5 fruit fly cellular contexts compared by ENCODE assay signal in genomic region chr3R:11859534-11860254, dm6.
TF ChIP-seq lines count a peak whose summit lies in the region.

No protein-coding gene starts in this region.

- no peak for TF ChIP-seq CTCF in whole organism, embryonic (GFP tag; optimal IDR thresholded peaks at IDR 0.05; lab: Kevin White, UChicago)

TF ChIP-seq in whole organism, 6 proteins besides CTCF, POLR2A, EP300 and RAD21:
- TF ChIP-seq psq (optimal IDR thresholded peaks at IDR 0.05; lab: Kevin White, UChicago), result no peak
- no peak for TF ChIP-seq Dll (optimal IDR thresholded peaks at IDR 0.05; lab: Kevin White, UChicago)
- TF ChIP-seq pan (optimal IDR thresholded peaks at IDR 0.05; lab: Kevin White, UChicago), result peak; percentile 90

TF ChIP-seq in whole organism, embryonic, 481 proteins besides CTCF, POLR2A, EP300 and RAD21:
- peak in 1 of 2 experiments; percentile 41 for TF ChIP-seq bsh (GFP tag; optimal IDR thresholded peaks at IDR 0.05; lab: Kevin White, UChicago)
- no peak for TF ChIP-seq otp (GFP tag; IDR thresholded peaks at IDR 0.05; lab: Robert Waterston, UW)
- TF ChIP-seq nom (GFP tag; optimal IDR thresholded peaks at IDR 0.05; lab: Kevin White, UChicago), result peak; percentile 63

TF ChIP-seq in whole organism, prepupa, 60 proteins besides CTCF, POLR2A, EP300 and RAD21 (continues in another document):
- peak; percentile 30 for TF ChIP-seq OdsH (GFP tag; optimal IDR thresholded peaks at IDR 0.05; lab: Kevin White, UChicago)
- peak; percentile 52 for TF ChIP-seq acj6 (GFP tag; optimal IDR thresholded peaks at IDR 0.05; lab: Kevin White, UChicago)
- TF ChIP-seq Sox102F (GFP tag; optimal IDR thresholded peaks at IDR 0.05; lab: Kevin White, UChicago), result peak; percentile 17
- no peak for TF ChIP-seq Blimp-1 (GFP tag; optimal IDR thresholded peaks at IDR 0.05; lab: Kevin White, UChicago)
- TF ChIP-seq fkh (GFP tag; optimal IDR thresholded peaks at IDR 0.05; lab: Kevin White, UChicago), result no peak
- TF ChIP-seq CG15336 (GFP tag; IDR thresholded peaks at IDR 0.05; lab: Robert Waterston, UW), result no peak
- no peak for TF ChIP-seq net (GFP tag; optimal IDR thresholded peaks at IDR 0.05; lab: Kevin White, UChicago)
- peak; percentile 70 for TF ChIP-seq Met (GFP tag; optimal IDR thresholded peaks at IDR 0.05; lab: Kevin White, UChicago)
- TF ChIP-seq lz (GFP tag; optimal IDR thresholded peaks at IDR 0.05; lab: Kevin White, UChicago), result peak; percentile 59
- TF ChIP-seq Gug (GFP tag; IDR thresholded peaks at IDR 0.05; lab: Robert Waterston, UW), result no peak
- TF ChIP-seq Hr39 (GFP tag; optimal IDR thresholded peaks at IDR 0.05; lab: Kevin White, UChicago), result peak; percentile 63
- peak; percentile 62 for TF ChIP-seq cyc (GFP tag; optimal IDR thresholded peaks at IDR 0.05; lab: Kevin White, UChicago)
- TF ChIP-seq dsx (GFP tag; optimal IDR thresholded peaks at IDR 0.05; lab: Kevin White, UChicago; ENCODE audit: poor library complexity, severe bottlenecking), result peak; percentile 4
- no peak for TF ChIP-seq spab (GFP tag; optimal IDR thresholded peaks at IDR 0.05; lab: Kevin White, UChicago)
- TF ChIP-seq CG11294 (GFP tag; IDR thresholded peaks at IDR 0.05; lab: Robert Waterston, UW), result no peak
- TF ChIP-seq CG8632 (GFP tag; optimal IDR thresholded peaks at IDR 0.05; lab: Kevin White, UChicago), result peak; percentile 44
- peak in 1 of 2 experiments; percentile 28 for TF ChIP-seq salr (GFP tag; optimal IDR thresholded peaks at IDR 0.05; lab: Kevin White, UChicago)
- TF ChIP-seq Ets96B (tag; optimal IDR thresholded peaks at IDR 0.05; lab: Kevin White, UChicago), result no peak
- no peak for TF ChIP-seq CG32006 (GFP tag; optimal IDR thresholded peaks at IDR 0.05; lab: Kevin White, UChicago)
- peak; percentile 67 for TF ChIP-seq Eip75B (GFP tag; optimal IDR thresholded peaks at IDR 0.05; lab: Kevin White, UChicago)
- no peak for TF ChIP-seq CG4318 (GFP tag; optimal IDR thresholded peaks at IDR 0.05; lab: Kevin White, UChicago)
- TF ChIP-seq CG10631 (GFP tag; optimal IDR thresholded peaks at IDR 0.05; lab: Kevin White, UChicago), result peak; percentile 45
- TF ChIP-seq pdm3 (GFP tag; optimal IDR thresholded peaks at IDR 0.05; lab: Kevin White, UChicago), result peak; percentile 63
- no peak for TF ChIP-seq Eip93F (GFP tag; optimal IDR thresholded peaks at IDR 0.05; lab: Kevin White, UChicago)
- peak; percentile 0 for TF ChIP-seq fd59A (GFP tag; optimal IDR thresholded peaks at IDR 0.05; lab: Kevin White, UChicago)
- peak; percentile 39 for TF ChIP-seq Sox14 (GFP tag; optimal IDR thresholded peaks at IDR 0.05; lab: Kevin White, UChicago)
- TF ChIP-seq CG6808 (GFP tag; optimal IDR thresholded peaks at IDR 0.05; lab: Kevin White, UChicago), result peak; percentile 46
- TF ChIP-seq svp (GFP tag; lab: Kevin White, UChicago), result peak; percentile 81
- peak; percentile 26 for TF ChIP-seq achi (GFP tag; optimal IDR thresholded peaks at IDR 0.05; lab: Kevin White, UChicago)

TF ChIP-seq in whole organism, pupa, 21 proteins besides CTCF, POLR2A, EP300 and RAD21:
- TF ChIP-seq CG4496 (GFP tag; IDR thresholded peaks at IDR 0.05; lab: Robert Waterston, UW) (0 out of 3 replicates have a peak, but pooled peaks have one; percentile 35), CG13204 (GFP tag; optimal IDR thresholded peaks at IDR 0.05; lab: Kevin White, UChicago) (peak; percentile 30), CG15710 (tag; optimal IDR thresholded peaks at IDR 0.05; lab: Kevin White, UChicago) (peak; percentile 33), D1 (tag; optimal IDR thresholded peaks at IDR 0.05; lab: Kevin White, UChicago) (no peak), CG17806 (tag; optimal IDR thresholded peaks at IDR 0.05; lab: Kevin White, UChicago) (peak; percentile 15), Snoo (tag; optimal IDR thresholded peaks at IDR 0.05; lab: Kevin White, UChicago) (peak; percentile 27), Pif1A (GFP tag; optimal IDR thresholded peaks at IDR 0.05; lab: Kevin White, UChicago) (no peak), CG12605 (GFP tag; IDR thresholded peaks at IDR 0.05; lab: Robert Waterston, UW) (peak; percentile 23; the same call in 1 of the 2 replicates), CG14655 (GFP tag; optimal IDR thresholded peaks at IDR 0.05; lab: Kevin White, UChicago) (peak; percentile 32), CG10348 (GFP tag; IDR thresholded peaks at IDR 0.05; lab: Robert Waterston, UW) (no peak), CG8301 (tag; optimal IDR thresholded peaks at IDR 0.05; lab: Kevin White, UChicago) (no peak), CG8159 (tag; optimal IDR thresholded peaks at IDR 0.05; lab: Kevin White, UChicago) (peak; percentile 48), gl (tag; optimal IDR thresholded peaks at IDR 0.05; lab: Kevin White, UChicago) (peak; percentile 38), CG9948 (tag; optimal IDR thresholded peaks at IDR 0.05; lab: Kevin White, UChicago) (peak; percentile 36), fd96Ca (GFP tag; IDR thresholded peaks at IDR 0.05; lab: Robert Waterston, UW) (peak; percentile 28; the same call in 1 of the 3 replicates), EcR (GFP tag; optimal IDR thresholded peaks at IDR 0.05; lab: Kevin White, UChicago) (peak; percentile 65), CG34367 (tag; optimal IDR thresholded peaks at IDR 0.05; lab: Kevin White, UChicago) (no peak), Pif1B (GFP tag; optimal IDR thresholded peaks at IDR 0.05; lab: Kevin White, UChicago) (no peak)

TF ChIP-seq in whole organism, wandering third instar larva, 38 proteins besides CTCF, POLR2A, EP300 and RAD21:
- peak; percentile 59 for TF ChIP-seq Dif (GFP tag; optimal IDR thresholded peaks at IDR 0.05; lab: Kevin White, UChicago; ENCODE audit: partially characterized antibody)
- no peak for TF ChIP-seq CG9705 (GFP tag; optimal IDR thresholded peaks at IDR 0.05; lab: Kevin White, UChicago)
- peak; percentile 24 for TF ChIP-seq Vsx2 (GFP tag; optimal IDR thresholded peaks at IDR 0.05; lab: Kevin White, UChicago; ENCODE audit: partially characterized antibody)
- TF ChIP-seq Hnf4 (GFP tag; optimal IDR thresholded peaks at IDR 0.05; lab: Kevin White, UChicago), result peak; percentile 51
- TF ChIP-seq pan (optimal IDR thresholded peaks at IDR 0.05; lab: Kevin White, UChicago), result peak; percentile 10
- TF ChIP-seq brk (GFP tag; optimal IDR thresholded peaks at IDR 0.05; lab: Kevin White, UChicago), result no peak
- no peak for TF ChIP-seq CrebA (GFP tag; optimal IDR thresholded peaks at IDR 0.05; lab: Kevin White, UChicago; ENCODE audit: borderline replicate concordance)
- TF ChIP-seq br (GFP tag; optimal IDR thresholded peaks at IDR 0.05; lab: Kevin White, UChicago), result peak; percentile 48
- no peak for TF ChIP-seq dsf (GFP tag; optimal IDR thresholded peaks at IDR 0.05; lab: Kevin White, UChicago; ENCODE audit: borderline replicate concordance)
- no peak for TF ChIP-seq Abd-B (GFP tag; optimal IDR thresholded peaks at IDR 0.05; lab: Kevin White, UChicago)
- no peak for TF ChIP-seq sage (GFP tag; optimal IDR thresholded peaks at IDR 0.05; lab: Kevin White, UChicago)
- peak; percentile 67 for TF ChIP-seq ey (GFP tag; optimal IDR thresholded peaks at IDR 0.05; lab: Kevin White, UChicago)
- TF ChIP-seq jim (GFP tag; optimal IDR thresholded peaks at IDR 0.05; lab: Kevin White, UChicago), result no peak
- no peak for TF ChIP-seq Myc (optimal IDR thresholded peaks at IDR 0.05; lab: Kevin White, UChicago)
- no peak for TF ChIP-seq Rel (GFP tag; optimal IDR thresholded peaks at IDR 0.05; lab: Kevin White, UChicago)
- TF ChIP-seq Rel (tag; optimal IDR thresholded peaks at IDR 0.05; lab: Kevin White, UChicago), result no peak
- no peak for TF ChIP-seq dl (GFP tag; optimal IDR thresholded peaks at IDR 0.05; lab: Kevin White, UChicago; ENCODE audit: insufficient read depth in 1 of 2, partially characterized antibody in 2 of 2)
- TF ChIP-seq rgr (GFP tag; optimal IDR thresholded peaks at IDR 0.05; lab: Kevin White, UChicago), result peak; percentile 42
- TF ChIP-seq psq (GFP tag; optimal IDR thresholded peaks at IDR 0.05; lab: Kevin White, UChicago), result peak; percentile 69
- peak; percentile 60 for TF ChIP-seq h (GFP tag; optimal IDR thresholded peaks at IDR 0.05; lab: Kevin White, UChicago)
- no peak for TF ChIP-seq Hr83 (GFP tag; optimal IDR thresholded peaks at IDR 0.05; lab: Kevin White, UChicago; ENCODE audit: poor library complexity, severe bottlenecking)
- TF ChIP-seq usp (GFP tag; optimal IDR thresholded peaks at IDR 0.05; lab: Kevin White, UChicago), result no peak
- TF ChIP-seq fru (GFP tag; optimal IDR thresholded peaks at IDR 0.05; lab: Kevin White, UChicago), result peak; percentile 71
- TF ChIP-seq CG32264 (GFP tag; optimal IDR thresholded peaks at IDR 0.05; lab: Kevin White, UChicago), result no peak
- peak; percentile 49 for TF ChIP-seq OdsH (GFP tag; optimal IDR thresholded peaks at IDR 0.05; lab: Kevin White, UChicago)
- TF ChIP-seq lola (GFP tag; optimal IDR thresholded peaks at IDR 0.05; lab: Kevin White, UChicago), result no peak
- no peak for TF ChIP-seq Mio (GFP tag; optimal IDR thresholded peaks at IDR 0.05; lab: Kevin White, UChicago)
- peak; percentile 34 for TF ChIP-seq dmrt93B (GFP tag; optimal IDR thresholded peaks at IDR 0.05; lab: Kevin White, UChicago)
- TF ChIP-seq Hr78 (GFP tag; optimal IDR thresholded peaks at IDR 0.05; lab: Kevin White, UChicago), result no peak
- TF ChIP-seq HLH106 (tag; optimal IDR thresholded peaks at IDR 0.05; lab: Kevin White, UChicago), result peak; percentile 57
- no peak for TF ChIP-seq Dfd (GFP tag; optimal IDR thresholded peaks at IDR 0.05; lab: Kevin White, UChicago)
- no peak for TF ChIP-seq N (GFP tag; optimal IDR thresholded peaks at IDR 0.05; lab: Kevin White, UChicago)
- no peak for TF ChIP-seq Jra (GFP tag; optimal IDR thresholded peaks at IDR 0.05; lab: Kevin White, UChicago)
- TF ChIP-seq woc (GFP tag; optimal IDR thresholded peaks at IDR 0.05; lab: Kevin White, UChicago), result peak; percentile 97
- peak in 1 of 2 experiments; percentile 61 for TF ChIP-seq foxo (GFP tag; optimal IDR thresholded peaks at IDR 0.05; lab: Kevin White, UChicago)
- TF ChIP-seq sv (GFP tag; optimal IDR thresholded peaks at IDR 0.05; lab: Kevin White, UChicago), result no peak
- no peak for TF ChIP-seq GATAd (GFP tag; optimal IDR thresholded peaks at IDR 0.05; lab: Kevin White, UChicago)
- no peak for TF ChIP-seq tai (GFP tag; optimal IDR thresholded peaks at IDR 0.05; lab: Kevin White, UChicago)
- TF ChIP-seq Sp1 (GFP tag; optimal IDR thresholded peaks at IDR 0.05; lab: Kevin White, UChicago), result peak; percentile 23
